Worm (Caenorhabditis elegans): ENCODE results near the gene srx-42.

DNA sequence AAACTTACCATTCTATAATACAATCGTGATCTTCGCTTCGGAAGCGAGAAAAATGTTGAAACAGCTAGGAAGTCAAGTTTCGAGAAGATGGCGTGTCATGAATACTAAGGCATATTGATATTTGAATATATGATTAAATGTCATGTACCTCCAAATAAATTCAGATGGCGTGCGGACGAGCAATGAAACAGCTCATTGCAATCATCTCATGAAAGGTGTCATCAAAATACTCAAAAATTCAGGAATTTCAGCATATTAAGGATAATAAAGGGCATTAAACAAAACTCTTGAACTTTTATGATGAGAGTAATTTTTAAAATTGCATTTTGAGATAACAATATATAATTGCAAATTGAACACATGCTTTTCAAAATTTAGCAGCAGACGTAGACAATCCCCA, 5.4 kb upstream of the srx-42 start, which contains the start of gene gcy-32:
- TF ChIP-seq pha-4 (tag; optimal IDR thresholded peaks at IDR 0.05) (no peak), ceh-45 (GFP tag; IDR thresholded peaks at IDR 0.05) (no peak), ama-1 (optimal IDR thresholded peaks at IDR 0.05) (no peak), odd-2 (tag; optimal IDR thresholded peaks at IDR 0.05) (no peak)
